Fruit fly (Drosophila melanogaster): ENCODE results near the gene TfIIB.

TfIIB gene

dm6 chr2L:10381890-10382450 is 49.2 kb upstream of the TfIIB start, which contains the start of gene CG5096 (continued):
- TF ChIP-seq Dip3 (GFP tag; optimal IDR thresholded peaks at IDR 0.05): peak; percentile 87
- peak; percentile 74 for TF ChIP-seq E2f2 (GFP tag; IDR thresholded peaks at IDR 0.05)
- no peak for TF ChIP-seq Opbp (GFP tag; IDR thresholded peaks at IDR 0.05; ENCODE audit: partially characterized antibody)
- no peak for TF ChIP-seq Dp (GFP tag; optimal IDR thresholded peaks at IDR 0.05)
- peak; percentile 64 for TF ChIP-seq ewg (GFP tag; optimal IDR thresholded peaks at IDR 0.05)
- peak; percentile 78 for TF ChIP-seq al (GFP tag; IDR thresholded peaks at IDR 0.05)
- no peak for TF ChIP-seq hbn (GFP tag; IDR thresholded peaks at IDR 0.05; ENCODE audit: partially characterized antibody)
- TF ChIP-seq bowl (GFP tag; IDR thresholded peaks at IDR 0.05): peak; percentile 53; the same call in 1 of the 2 replicates
- TF ChIP-seq CG9817 (tag; optimal IDR thresholded peaks at IDR 0.05): peak; percentile 85
- TF ChIP-seq fd102C (GFP tag; optimal IDR thresholded peaks at IDR 0.05): no peak
- TF ChIP-seq Doc2 (GFP tag; IDR thresholded peaks at IDR 0.05): no peak
- TF ChIP-seq sug (tag; optimal IDR thresholded peaks at IDR 0.05): peak; percentile 89
- TF ChIP-seq Hr39 (optimal IDR thresholded peaks at IDR 0.05): no peak
- TF ChIP-seq CG30431 (GFP tag; optimal IDR thresholded peaks at IDR 0.05): peak; percentile 52
- no peak for TF ChIP-seq yki (optimal IDR thresholded peaks at IDR 0.05)
- TF ChIP-seq lola (GFP tag; optimal IDR thresholded peaks at IDR 0.05): peak in 1 of 3 experiments; percentile 58
- TF ChIP-seq CG3847 (GFP tag; IDR thresholded peaks at IDR 0.05): peak; percentile 82; the same call in 1 of the 2 replicates
- peak; percentile 71 for TF ChIP-seq klu (GFP tag; IDR thresholded peaks at IDR 0.05)
- TF ChIP-seq CG8388 (GFP tag; optimal IDR thresholded peaks at IDR 0.05): peak; percentile 82
- TF ChIP-seq Neu2 (GFP tag; optimal IDR thresholded peaks at IDR 0.05; ENCODE audit: borderline replicate concordance): no peak
- no peak for TF ChIP-seq cad (GFP tag; optimal IDR thresholded peaks at IDR 0.05)
- peak; percentile 76 for TF ChIP-seq HLH54F (GFP tag; optimal IDR thresholded peaks at IDR 0.05)
- peak; percentile 64 for TF ChIP-seq CG8089 (GFP tag; optimal IDR thresholded peaks at IDR 0.05)
- peak; percentile 49 for TF ChIP-seq dmrt11E (tag; optimal IDR thresholded peaks at IDR 0.05)
- TF ChIP-seq dan (GFP tag; IDR thresholded peaks at IDR 0.05): no peak
- TF ChIP-seq bbx (GFP tag; IDR thresholded peaks at IDR 0.05; ENCODE audit: partially characterized antibody): no peak
- TF ChIP-seq jigr1 (GFP tag; IDR thresholded peaks at IDR 0.05): 0 out of 3 replicates have a peak, but pooled peaks have one; percentile 47
- TF ChIP-seq eyg (GFP tag; optimal IDR thresholded peaks at IDR 0.05): peak; percentile 69
- peak; percentile 61 for TF ChIP-seq sqz (GFP tag; optimal IDR thresholded peaks at IDR 0.05)
- peak; percentile 75 for TF ChIP-seq CG11696 (GFP tag; IDR thresholded peaks at IDR 0.05)
- no peak for TF ChIP-seq ab (GFP tag; optimal IDR thresholded peaks at IDR 0.05)
- TF ChIP-seq CG3407 (GFP tag; optimal IDR thresholded peaks at IDR 0.05): peak; percentile 49
- peak; percentile 38 for TF ChIP-seq Sry-δ (GFP tag; optimal IDR thresholded peaks at IDR 0.05)
- TF ChIP-seq lab (GFP tag; optimal IDR thresholded peaks at IDR 0.05): peak; percentile 97
- peak; percentile 81 for TF ChIP-seq CG7372 (GFP tag; IDR thresholded peaks at IDR 0.05)
- TF ChIP-seq CG13424 (tag; optimal IDR thresholded peaks at IDR 0.05): peak; percentile 93
- TF ChIP-seq dimm (GFP tag; IDR thresholded peaks at IDR 0.05): no peak; the same call in 1 of the 2 replicates
- peak; percentile 47 for TF ChIP-seq slp2 (GFP tag; optimal IDR thresholded peaks at IDR 0.05)
- TF ChIP-seq ro (GFP tag; IDR thresholded peaks at IDR 0.05): peak; percentile 39; the same call in 1 of the 2 replicates
- no peak for TF ChIP-seq BEAF-32 (GFP tag; optimal IDR thresholded peaks at IDR 0.05)
- peak; percentile 84 for TF ChIP-seq CG18476 (GFP tag; optimal IDR thresholded peaks at IDR 0.05)
- TF ChIP-seq cato (GFP tag; optimal IDR thresholded peaks at IDR 0.05; ENCODE audit: borderline replicate concordance): peak; percentile 50
- TF ChIP-seq grn (GFP tag; optimal IDR thresholded peaks at IDR 0.05): peak; percentile 97
- TF ChIP-seq D (optimal IDR thresholded peaks at IDR 0.05): no peak
- TF ChIP-seq D (GFP tag; optimal IDR thresholded peaks at IDR 0.05): peak; percentile 64
- no peak for TF ChIP-seq oc (tag; optimal IDR thresholded peaks at IDR 0.05)
- peak; percentile 94 for TF ChIP-seq CG8924 (tag; optimal IDR thresholded peaks at IDR 0.05)
- peak; percentile 86 for TF ChIP-seq CG17568 (GFP tag; optimal IDR thresholded peaks at IDR 0.05)
- TF ChIP-seq CG2199 (GFP tag; IDR thresholded peaks at IDR 0.05): peak; percentile 70; the same call in 1 of the 3 replicates
- peak; percentile 75 for TF ChIP-seq trem (tag; optimal IDR thresholded peaks at IDR 0.05)
- TF ChIP-seq pho (GFP tag; optimal IDR thresholded peaks at IDR 0.05): peak; percentile 84
